Fruit fly (Drosophila melanogaster) whole organism, embryonic: ENCODE data around the gene CG10286.
A peak's percentile ranks its signal among the peaks of the same experiment; 100 is the strongest.

Experiments used
- C15 ChIP-seq: fragments of 200-800 bp; sonication (Bioruptor generic); IDR thresholded peaks from 3 replicates; pipeline ENCODE4 v1.3.6; 2022; ENCODE audit warnings: missing biosample characterization, missing genetic modification characterization
- CG10462 ChIP-seq: fragments of 200-800 bp; sonication (Bioruptor generic); optimal IDR thresholded peaks from 2 replicates; lab custom pipeline; 2016; ENCODE audit warnings: missing biosample characterization, missing genetic modification characterization
- CG10959 ChIP-seq: fragments of 200-800 bp; sonication (Bioruptor generic); IDR thresholded peaks from 2 replicates; pipeline ENCODE4 v1.3.6; 2022; ENCODE audit warnings: missing biosample characterization, missing genetic modification characterization
- CG10979 ChIP-seq: fragments of 200-800 bp; sonication (Bioruptor generic); optimal IDR thresholded peaks from 2 replicates; lab custom pipeline; 2018; ENCODE audit warnings: missing biosample characterization, mild to moderate bottlenecking, missing genetic modification characterization, moderate library complexity
- CG11085 ChIP-seq: fragments of 200-800 bp; sonication (Bioruptor generic); IDR thresholded peaks from 2 replicates; pipeline ENCODE4 v1.3.6; 2022; ENCODE audit warnings: missing biosample characterization, missing genetic modification characterization
- CG11696 ChIP-seq: fragments of 200-800 bp; sonication (Bioruptor generic); IDR thresholded peaks from 2 replicates; pipeline ENCODE4 v1.3.6; 2022; ENCODE audit warnings: missing biosample characterization, missing genetic modification characterization
- CG12219 ChIP-seq: fragments of 200-800 bp; sonication (Bioruptor generic); optimal IDR thresholded peaks from 3 replicates; lab custom pipeline; 2018; ENCODE audit warnings: missing biosample characterization, mild to moderate bottlenecking, missing genetic modification characterization
- CG15011 ChIP-seq: fragments of 200-800 bp; sonication (Bioruptor generic); optimal IDR thresholded peaks from 3 replicates; lab custom pipeline; 2018; ENCODE audit warnings: missing biosample characterization, mild to moderate bottlenecking, missing genetic modification characterization
- CG1529 ChIP-seq: fragments of 200-800 bp; sonication (Bioruptor generic); optimal IDR thresholded peaks from 3 replicates; lab custom pipeline; 2018; ENCODE audit warnings: missing biosample characterization, missing genetic modification characterization
- CG16779 ChIP-seq: fragments of 200-800 bp; sonication (Bioruptor generic); IDR thresholded peaks from 2 replicates; pipeline ENCODE4 v1.3.6; 2022; ENCODE audit warnings: missing biosample characterization, missing genetic modification characterization
- CG17829 ChIP-seq: fragments of 200-800 bp; optimal IDR thresholded peaks from 2 replicates; lab custom pipeline; 2019; ENCODE audit warnings: missing biosample characterization, mild to moderate bottlenecking, missing genetic modification characterization, moderate library complexity
- CG18011 ChIP-seq: fragments of 200-800 bp; sonication (Bioruptor generic); optimal IDR thresholded peaks from 2 replicates; lab custom pipeline; 2017; ENCODE audit warnings: missing biosample characterization, missing genetic modification characterization, mild to moderate bottlenecking, moderate library complexity, missing genotype
- CG1832 ChIP-seq: fragments of 200-800 bp; sonication (Bioruptor generic); optimal IDR thresholded peaks from 2 replicates; lab custom pipeline; 2017; ENCODE audit warnings: missing biosample characterization, mild to moderate bottlenecking, missing genetic modification characterization, inconsistent platforms
- CG18476 ChIP-seq: fragments of 200-800 bp; sonication (Bioruptor generic); optimal IDR thresholded peaks from 2 replicates; lab custom pipeline; 2016; ENCODE audit warnings: missing biosample characterization, mild to moderate bottlenecking, missing genetic modification characterization
- CG18599 ChIP-seq: fragments of 200-800 bp; sonication (Bioruptor generic); optimal IDR thresholded peaks from 3 replicates; lab custom pipeline; 2017; ENCODE audit warnings: missing biosample characterization, missing genetic modification characterization, mild to moderate bottlenecking, moderate library complexity, missing genetic modification reagents
- CG2712 ChIP-seq: fragments of 200-800 bp; optimal IDR thresholded peaks from 3 replicates; lab custom pipeline; 2019; ENCODE audit warnings: missing biosample characterization, mild to moderate bottlenecking, missing genetic modification characterization, moderate library complexity
- CG34376 ChIP-seq: fragments of 200-800 bp; sonication (Bioruptor generic); optimal IDR thresholded peaks from 2 replicates; lab custom pipeline; 2018; ENCODE audit warnings: missing biosample characterization, mild to moderate bottlenecking, missing genetic modification characterization
- CG4328 ChIP-seq: fragments of 200-800 bp; sonication (Bioruptor generic); optimal IDR thresholded peaks from 3 replicates; lab custom pipeline; 2017; ENCODE audit warnings: missing biosample characterization, missing genetic modification reagents, missing genetic modification characterization
- CG4854 ChIP-seq: fragments of 200-800 bp; sonication (Bioruptor generic); optimal IDR thresholded peaks from 2 replicates; lab custom pipeline; 2016; ENCODE audit warnings: missing biosample characterization, missing genetic modification characterization, inconsistent platforms
- CG6254 ChIP-seq: fragments of 200-800 bp; sonication (Bioruptor generic); optimal IDR thresholded peaks from 3 replicates; lab custom pipeline; 2017; ENCODE audit warnings: mild to moderate bottlenecking, missing biosample characterization, missing genetic modification reagents, missing genetic modification characterization
- CG8281 ChIP-seq: fragments of 200-800 bp; sonication (Bioruptor generic); optimal IDR thresholded peaks from 2 replicates; lab custom pipeline; 2018; ENCODE audit warnings: missing biosample characterization, mild to moderate bottlenecking, missing genetic modification characterization, moderate library complexity
- CG9727 ChIP-seq: fragments of 200-800 bp; sonication (Bioruptor generic); optimal IDR thresholded peaks from 3 replicates; lab custom pipeline; 2017; ENCODE audit warnings: missing biosample characterization, mild to moderate bottlenecking, missing genetic modification characterization
- CG9932 ChIP-seq: fragments of 200-800 bp; sonication (Bioruptor generic); IDR thresholded peaks from 2 replicates; pipeline ENCODE4 v1.3.6; 2022; ENCODE audit warnings: missing biosample characterization, missing genetic modification characterization
- CoRest ChIP-seq: fragments of 200-800 bp; sonication (Bioruptor generic); optimal IDR thresholded peaks from 3 replicates; lab custom pipeline; 2018; ENCODE audit warnings: missing biosample characterization, mild to moderate bottlenecking, missing genetic modification characterization, moderate library complexity
- Deaf1 ChIP-seq: fragments of 200-800 bp; optimal IDR thresholded peaks from 3 replicates; lab custom pipeline; 2019; ENCODE audit warnings: missing biosample characterization, mild to moderate bottlenecking, missing genetic modification characterization, moderate library complexity
- ERR ChIP-seq: fragments of 200-800 bp; sonication (Bioruptor generic); optimal IDR thresholded peaks from 2 replicates; lab custom pipeline; 2016; ENCODE audit warnings: missing biosample characterization, missing genetic modification characterization
- Hr51 ChIP-seq, 2 experiments: fragments of 200-800 bp; sonication (Bioruptor generic); optimal IDR thresholded peaks; 2 replicates in 1 of 2; 3 replicates in 1 of 2; lab custom pipeline; 2016 to 2018; ENCODE audit warnings: missing biosample characterization in 2 of 2, missing genetic modification characterization in 2 of 2, mild to moderate bottlenecking in 1 of 2, moderate library complexity in 1 of 2
- Lhr ChIP-seq: fragments of 200-800 bp; sonication (Bioruptor generic); optimal IDR thresholded peaks from 3 replicates; lab custom pipeline; 2017; ENCODE audit warnings: mild to moderate bottlenecking, missing biosample characterization, missing genetic modification reagents, missing genetic modification characterization
- NFAT ChIP-seq: fragments of 200-800 bp; sonication (Bioruptor generic); IDR thresholded peaks from 2 replicates; pipeline ENCODE4 v1.3.6; 2022; ENCODE audit warnings: missing biosample characterization, missing genetic modification characterization
- NK7.1 ChIP-seq: fragments of 200-800 bp; sonication (Bioruptor generic); optimal IDR thresholded peaks from 3 replicates; lab custom pipeline; 2016; ENCODE audit warnings: missing biosample characterization, missing genetic modification characterization
- Ptx1 ChIP-seq: fragments of 200-800 bp; sonication (Bioruptor generic); IDR thresholded peaks from 2 replicates; pipeline ENCODE4 v1.3.6; 2022; ENCODE audit warnings: missing biosample characterization, missing genetic modification characterization
- Sry-δ ChIP-seq: fragments of 200-800 bp; sonication (Bioruptor generic); optimal IDR thresholded peaks from 2 replicates; lab custom pipeline; 2016; ENCODE audit warnings: missing biosample characterization, missing genetic modification characterization
- bbx ChIP-seq: fragments of 200-800 bp; sonication (Bioruptor generic); IDR thresholded peaks from 2 replicates; pipeline ENCODE4 v1.3.6; 2022; ENCODE audit warnings: missing biosample characterization, missing genetic modification characterization; ENCODE audit not compliant: partially characterized antibody
- chif ChIP-seq, 2 experiments: fragments of 200-800 bp; sonication (Bioruptor generic); optimal IDR thresholded peaks; 3 replicates each; lab custom pipeline; 2016; ENCODE audit warnings: missing biosample characterization in 2 of 2, missing genetic modification characterization in 2 of 2
- crc ChIP-seq: fragments of 200-800 bp; sonication (Bioruptor generic); optimal IDR thresholded peaks from 2 replicates; lab custom pipeline; 2016; ENCODE audit warnings: missing biosample characterization, missing genetic modification characterization
- gem ChIP-seq: fragments of 200-800 bp; sonication (Bioruptor generic); optimal IDR thresholded peaks from 2 replicates; lab custom pipeline; 2019; ENCODE audit warnings: missing biosample characterization, mild to moderate bottlenecking, missing genetic modification characterization, moderate library complexity
- gsb ChIP-seq: fragments of 200-800 bp; sonication (Bioruptor generic); IDR thresholded peaks from 2 replicates; pipeline ENCODE4 v1.3.6; 2022; ENCODE audit warnings: missing biosample characterization, missing genetic modification characterization
- ham ChIP-seq: fragments of 200-800 bp; sonication (Bioruptor generic); IDR thresholded peaks from 2 replicates; pipeline ENCODE4 v1.3.6; 2022; ENCODE audit warnings: missing biosample characterization, missing genetic modification characterization
- inv ChIP-seq: fragments of 200-800 bp; sonication (Bioruptor generic); IDR thresholded peaks from 2 replicates; pipeline ENCODE4 v1.3.6; 2022; ENCODE audit warnings: missing biosample characterization, missing genetic modification characterization; ENCODE audit not compliant: partially characterized antibody
- jigr1 ChIP-seq: fragments of 200-800 bp; sonication (Bioruptor generic); IDR thresholded peaks from 3 replicates; pipeline ENCODE4 v1.3.6; 2022; ENCODE audit warnings: missing biosample characterization, missing genetic modification characterization
- jumu ChIP-seq: fragments of 200-800 bp; sonication (Bioruptor generic); optimal IDR thresholded peaks from 3 replicates; lab custom pipeline; 2016; ENCODE audit warnings: missing biosample characterization, missing genetic modification characterization
- knrl ChIP-seq: fragments of 200-800 bp; sonication (Bioruptor generic); IDR thresholded peaks from 3 replicates; pipeline ENCODE4 v1.3.6; 2022; ENCODE audit warnings: missing biosample characterization, missing genetic modification characterization; ENCODE audit not compliant: partially characterized antibody
- mam ChIP-seq: fragments of 200-800 bp; sonication (Bioruptor generic); optimal IDR thresholded peaks from 3 replicates; lab custom pipeline; 2016; ENCODE audit warnings: missing biosample characterization, missing genetic modification characterization
- pb ChIP-seq: fragments of 200-800 bp; sonication (Bioruptor generic); optimal IDR thresholded peaks from 3 replicates; lab custom pipeline; 2016; ENCODE audit warnings: missing biosample characterization, missing genetic modification characterization
- pum ChIP-seq: fragments of 200-800 bp; sonication (Bioruptor generic); optimal IDR thresholded peaks from 2 replicates; lab custom pipeline; 2016; ENCODE audit warnings: missing biosample characterization, missing genetic modification characterization
- repo ChIP-seq: fragments of 200-800 bp; sonication (Bioruptor generic); optimal IDR thresholded peaks from 2 replicates; lab custom pipeline; 2016; ENCODE audit warnings: missing biosample characterization, missing genetic modification characterization
- row ChIP-seq: fragments of 200-800 bp; sonication (Bioruptor generic); IDR thresholded peaks from 3 replicates; pipeline ENCODE4 v1.3.6; 2022; ENCODE audit warnings: missing biosample characterization, missing genetic modification characterization
- salm ChIP-seq: fragments of 200-800 bp; sonication (Bioruptor generic); optimal IDR thresholded peaks from 2 replicates; lab custom pipeline; 2018; ENCODE audit warnings: missing biosample characterization, mild to moderate bottlenecking, missing genetic modification characterization
- sob ChIP-seq: fragments of 200-800 bp; sonication (Bioruptor generic); IDR thresholded peaks from 2 replicates; pipeline ENCODE4 v1.3.6; 2022; ENCODE audit warnings: missing biosample characterization, missing genetic modification characterization
- tap ChIP-seq: fragments of 200-800 bp; optimal IDR thresholded peaks from 3 replicates; lab custom pipeline; 2019; ENCODE audit warnings: missing biosample characterization, mild to moderate bottlenecking, missing genetic modification characterization, moderate library complexity
- ttk ChIP-seq: fragments of 200-800 bp; sonication (Bioruptor generic); IDR thresholded peaks from 2 replicates; pipeline ENCODE4 v2.1.2; 2022; ENCODE audit warnings: missing biosample characterization, missing genetic modification characterization
- zfh1 ChIP-seq: fragments of 200-800 bp; sonication (Bioruptor generic); IDR thresholded peaks from 3 replicates; pipeline ENCODE4 v1.3.6; 2022; ENCODE audit warnings: missing biosample characterization, missing genetic modification characterization

The CG10286 gene

DNA sequence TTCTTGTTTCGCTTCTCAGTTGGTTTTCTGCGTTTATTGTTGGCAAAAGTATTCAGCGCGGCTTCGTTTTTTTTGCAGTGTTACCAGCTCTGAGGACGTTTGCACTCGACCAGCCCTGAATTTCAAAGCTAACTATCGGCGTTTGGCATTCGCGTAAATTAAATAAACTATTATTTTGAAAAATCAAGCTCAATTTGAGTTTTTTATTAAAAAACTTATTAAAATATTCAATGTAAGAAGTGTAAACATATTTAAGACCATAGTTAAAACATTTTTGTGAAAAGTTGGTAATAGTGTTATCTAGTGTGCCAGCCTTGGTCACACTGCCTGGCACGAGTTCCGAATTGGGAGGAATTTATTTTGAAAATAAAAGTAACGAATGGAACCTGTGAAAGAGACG, 23.0 kb upstream of the CG10286 start, which contains the start of the genes SmD2 and CG18048 (continued):
- TF ChIP-seq CG16779 (no peak), ERR (no peak), CG4854 (peak; percentile 18), CG34376 (GFP tag; lab: Kevin White, UChicago) (no peak), NK7.1 (GFP tag; lab: Kevin White, UChicago) (no peak), CG1529 (GFP tag; lab: Kevin White, UChicago) (no peak), Ptx1 (GFP tag; lab: Robert Waterston, UW) (no peak), CoRest (tag; lab: Kevin White, UChicago) (peak; percentile 59), CG10959 (GFP tag; lab: Robert Waterston, UW) (no peak), mam (GFP tag; lab: Kevin White, UChicago) (no peak), CG11085 (no peak), pb (no peak), jumu (GFP tag; lab: Kevin White, UChicago) (no peak), CG1832 (no peak), salm (tag; lab: Kevin White, UChicago) (no peak), sob (GFP tag; lab: Robert Waterston, UW) (no peak), pum (GFP tag; lab: Kevin White, UChicago) (no peak), crc (GFP tag; lab: Kevin White, UChicago) (no peak), NFAT (no peak), CG6254 (GFP tag; lab: Kevin White, UChicago) (peak; percentile 43), Lhr (GFP tag; lab: Kevin White, UChicago) (peak; percentile 57), CG18011 (no peak), zfh1 (GFP tag; lab: Robert Waterston, UW) (no peak), CG9727 (GFP tag; lab: Kevin White, UChicago) (peak; percentile 14), jigr1 (no peak), CG18476 (GFP tag; lab: Kevin White, UChicago) (no peak), bbx (no peak), CG12219 (GFP tag; lab: Kevin White, UChicago) (no peak), CG4328 (GFP tag; lab: Kevin White, UChicago) (no peak), CG9932 (GFP tag; lab: Robert Waterston, UW) (peak; percentile 30; the same call in 1 of the 2 replicates), ttk (GFP tag; lab: Robert Waterston, UW) (no peak), inv (GFP tag; lab: Robert Waterston, UW) (peak; percentile 75), CG17829 (tag; lab: Kevin White, UChicago) (peak; percentile 45), CG15011 (GFP tag; lab: Kevin White, UChicago) (no peak), Deaf1 (peak; percentile 50), CG11696 (GFP tag; lab: Robert Waterston, UW) (no peak), CG8281 (tag; lab: Kevin White, UChicago) (no peak), CG2712 (peak; percentile 54), Hr51 (GFP tag; optimal IDR thresholded peaks at IDR 0.05; lab: Kevin White, UChicago) (no peak)

DNA sequence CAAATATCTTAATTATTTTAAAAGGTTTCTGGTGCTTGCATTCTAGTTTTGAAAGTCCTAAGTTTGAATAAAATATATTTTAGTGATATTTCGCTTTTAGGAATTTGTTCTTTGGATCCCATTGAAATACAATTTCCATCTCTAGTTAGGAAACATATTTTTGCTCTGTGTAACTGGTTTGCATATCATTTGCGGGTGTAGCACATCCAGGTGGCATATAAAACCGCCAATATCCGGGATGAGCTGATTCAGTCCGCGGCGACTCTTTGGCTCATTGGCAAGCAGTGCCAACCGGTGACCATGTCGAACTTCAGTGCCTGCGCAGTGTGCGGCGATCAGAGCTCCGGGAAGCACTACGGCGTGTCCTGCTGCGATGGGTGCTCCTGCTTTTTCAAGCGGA, 19.8 kb upstream of the CG10286 start, which contains the start of gene Hr83:
TSS of gene Hr83 (plus strand) at position 301 of the 400 bp plus-strand sequence.
- TF ChIP-seq ham (GFP tag; lab: Robert Waterston, UW) (no peak), row (GFP tag; lab: Robert Waterston, UW) (no peak), gsb (GFP tag; lab: Robert Waterston, UW) (no peak), inv (GFP tag; lab: Robert Waterston, UW) (0 out of 2 replicates have a peak, but pooled peaks have one; percentile 12), repo (GFP tag; lab: Kevin White, UChicago) (no peak), C15 (GFP tag; lab: Robert Waterston, UW) (no peak), CG9932 (GFP tag; lab: Robert Waterston, UW) (no peak), chif (GFP tag; optimal IDR thresholded peaks at IDR 0.05; lab: Kevin White, UChicago) (no peak), gem (peak; percentile 19), tap (tag; lab: Kevin White, UChicago) (no peak), CG10462 (no peak), knrl (GFP tag; lab: Robert Waterston, UW) (no peak), CG18599 (GFP tag; lab: Kevin White, UChicago) (no peak), CG16779 (no peak), CG10979 (peak; percentile 6), Sry-δ (GFP tag; lab: Kevin White, UChicago) (no peak)
- TF ChIP-seq, all 482 proteins: peak for 3
